Worm (Caenorhabditis elegans) whole organism, L2 larva: ENCODE results near the gene srt-13.
"Not testable (repeated sequence)": the region's sequence is repeated elsewhere in the genome, so short reads cannot be mapped to it uniquely, and the experiment has no call there.

Experiments used
- C34F6.9 ChIP-seq: fragments of 150-350 bp; optimal IDR thresholded peaks from 2 replicates; lab custom pipeline; 2014; ENCODE audit warnings: missing biosample characterization, missing genetic modification characterization
- F13H6.1 ChIP-seq: sonication (generic microtip); optimal IDR thresholded peaks from 2 replicates; lab custom pipeline; 2016; ENCODE audit warnings: missing genetic modification characterization, missing compliant biosample characterization
- R02D3.7 ChIP-seq: fragments of 150-350 bp; optimal IDR thresholded peaks from 2 replicates; lab custom pipeline; 2014; ENCODE audit warnings: missing biosample characterization, missing genetic modification characterization
- Y55F3AM.14 ChIP-seq: fragments of 200-800 bp; sonication (Bioruptor generic); optimal IDR thresholded peaks from 2 replicates; lab custom pipeline; 2018; ENCODE audit warnings: mild to moderate bottlenecking, missing genetic modification characterization, missing compliant biosample characterization
- ZK546.5 ChIP-seq: sonication (generic microtip); optimal IDR thresholded peaks from 2 replicates; lab custom pipeline; 2017; ENCODE audit warnings: missing biosample characterization, missing genetic modification characterization
- aly-2 ChIP-seq: fragments of 150-350 bp; optimal IDR thresholded peaks from 2 replicates; lab custom pipeline; 2014; ENCODE audit warnings: missing biosample characterization, missing genetic modification characterization
- ama-1 ChIP-seq: fragments of 150-350 bp; optimal IDR thresholded peaks from 2 replicates; lab custom pipeline; 2018; ENCODE audit warnings: inconsistent platforms
- crh-2 ChIP-seq: sonication (generic microtip); optimal IDR thresholded peaks from 2 replicates; lab custom pipeline; 2017; ENCODE audit warnings: missing biosample characterization, missing genetic modification characterization
- egl-27 ChIP-seq: sonication (generic microtip); optimal IDR thresholded peaks from 3 replicates; lab custom pipeline; 2017; ENCODE audit warnings: missing biosample characterization, missing genetic modification reagents, missing genetic modification characterization
- elt-1 ChIP-seq: fragments of 150-350 bp; optimal IDR thresholded peaks from 2 replicates; lab custom pipeline; 2014; ENCODE audit warnings: missing biosample characterization, missing genetic modification characterization
- elt-3 ChIP-seq: sonication (generic microtip); optimal IDR thresholded peaks from 2 replicates; lab custom pipeline; 2017; ENCODE audit warnings: missing biosample characterization, missing genetic modification characterization
- fos-1 ChIP-seq: fragments of 150-350 bp; optimal IDR thresholded peaks from 2 replicates; lab custom pipeline; 2014; ENCODE audit warnings: missing biosample characterization, missing genetic modification characterization
- gmeb-1 ChIP-seq: fragments of 150-350 bp; optimal IDR thresholded peaks from 2 replicates; lab custom pipeline; 2014; ENCODE audit warnings: missing biosample characterization, missing genetic modification characterization
- lin-11 ChIP-seq: fragments of 150-350 bp; sonication (generic microtip); optimal IDR thresholded peaks from 2 replicates; lab custom pipeline; 2014; ENCODE audit warnings: missing biosample characterization, missing genetic modification characterization, inconsistent platforms, mixed read lengths
- lin-39 ChIP-seq: fragments of 150-350 bp; optimal IDR thresholded peaks from 2 replicates; lab custom pipeline; 2014; ENCODE audit warnings: missing biosample characterization, missing genetic modification reagents, missing genetic modification characterization
- lsy-2 ChIP-seq, 2 experiments: fragments of 150-350 bp in 1 of 2; sonication (generic microtip) in 1 of 2; optimal IDR thresholded peaks; 2 replicates each; lab custom pipeline; 2014 to 2017; ENCODE audit warnings: missing biosample characterization in 2 of 2, missing genetic modification characterization in 2 of 2
- mab-5 ChIP-seq: fragments of 150-350 bp; optimal IDR thresholded peaks from 2 replicates; lab custom pipeline; 2014; ENCODE audit warnings: missing biosample characterization, missing genetic modification characterization
- nhr-12 ChIP-seq: fragments of 150-350 bp; optimal IDR thresholded peaks from 2 replicates; lab custom pipeline; 2014; ENCODE audit warnings: missing biosample characterization, missing genetic modification characterization
- nhr-129 ChIP-seq: fragments of 150-350 bp; optimal IDR thresholded peaks from 2 replicates; lab custom pipeline; 2014; ENCODE audit warnings: missing biosample characterization, missing genetic modification characterization
- nhr-21 ChIP-seq: fragments of 150-350 bp; optimal IDR thresholded peaks from 2 replicates; lab custom pipeline; 2014; ENCODE audit warnings: missing biosample characterization, missing genetic modification characterization
- nhr-6 ChIP-seq: fragments of 150-350 bp; optimal IDR thresholded peaks from 2 replicates; lab custom pipeline; 2014; ENCODE audit warnings: missing biosample characterization, missing genetic modification characterization
- nhr-77 ChIP-seq: fragments of 150-350 bp; optimal IDR thresholded peaks from 2 replicates; lab custom pipeline; 2014; ENCODE audit warnings: missing biosample characterization, missing genetic modification characterization
- peb-1 ChIP-seq: fragments of 150-350 bp; optimal IDR thresholded peaks from 2 replicates; lab custom pipeline; 2014; ENCODE audit warnings: missing biosample characterization, missing genetic modification characterization
- sem-4 ChIP-seq: fragments of 150-350 bp; optimal IDR thresholded peaks from 2 replicates; lab custom pipeline; 2014; ENCODE audit warnings: missing biosample characterization, missing genetic modification reagents, missing genetic modification characterization
- sma-3 ChIP-seq: sonication (generic microtip); optimal IDR thresholded peaks from 2 replicates; lab custom pipeline; 2016; ENCODE audit warnings: missing genetic modification reagents, missing genetic modification characterization, missing compliant biosample characterization
- unc-39 ChIP-seq: fragments of 150-350 bp; optimal IDR thresholded peaks from 2 replicates; lab custom pipeline; 2014; ENCODE audit warnings: missing biosample characterization, missing genetic modification characterization
- unc-55 ChIP-seq: fragments of 150-350 bp; sonication (generic microtip); optimal IDR thresholded peaks from 3 replicates; lab custom pipeline; 2014; ENCODE audit warnings: missing biosample characterization, missing genetic modification reagents, missing genetic modification characterization
- unc-62 ChIP-seq: fragments of 150-350 bp; optimal IDR thresholded peaks from 2 replicates; lab custom pipeline; 2014; ENCODE audit warnings: missing biosample characterization, missing genetic modification reagents, missing genetic modification characterization
- zag-1 ChIP-seq: fragments of 150-350 bp; optimal IDR thresholded peaks from 2 replicates; lab custom pipeline; 2014; ENCODE audit warnings: missing biosample characterization, missing genetic modification characterization
- ztf-1 ChIP-seq: fragments of 200-800 bp; sonication (Bioruptor generic); conservative IDR thresholded peaks from 2 replicates; pipeline ENCODE4 v1.3.6; 2022; ENCODE audit warnings: missing genetic modification characterization, missing compliant biosample characterization
- ztf-4 ChIP-seq: fragments of 150-350 bp; optimal IDR thresholded peaks from 2 replicates; lab custom pipeline; 2014; ENCODE audit warnings: missing biosample characterization, missing genetic modification characterization

srt-13 gene

ce11 chrV:4236118-4236517 is 13.8 kb downstream of the srt-13 start, which contains the start of gene nlp-13:
Gene nlp-13, plus strand, starts transcription at chrV:4236418.
- TF ChIP-seq C34F6.9, result no peak
- no peak for TF ChIP-seq unc-62 (GFP tag; lab: Kevin White, UChicago)
- no peak for TF ChIP-seq R02D3.7 (tag; lab: Kevin White, UChicago)
- TF ChIP-seq, all 48 proteins: peak for 0

DNA sequence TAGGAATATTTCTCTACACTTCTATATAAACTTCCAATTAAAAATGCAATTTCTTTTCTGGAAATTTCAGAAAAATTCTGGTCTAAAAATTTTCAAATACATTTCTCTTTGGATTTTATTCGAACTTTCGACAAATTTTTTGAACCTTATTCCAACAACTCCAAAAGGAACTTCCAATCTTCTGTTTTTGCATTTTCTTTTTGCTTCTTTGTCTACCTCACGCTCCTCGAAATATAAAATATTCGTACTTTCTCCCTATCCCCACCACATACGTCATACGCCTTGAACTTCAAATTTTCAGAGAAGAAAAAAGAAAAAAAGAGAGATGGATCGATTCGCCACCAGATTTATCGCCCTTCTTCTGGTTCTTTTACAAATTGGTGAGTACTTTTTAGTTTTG is 30.6 kb downstream of the srt-13 start, which contains the start of gene nlp-9:
TSS of gene nlp-9 (plus strand) at position 301 of the 400 bp plus-strand sequence.
- TF ChIP-seq zag-1 (no peak), ztf-1 (no peak)
- TF ChIP-seq, all 48 proteins: peak for 0

- TF ChIP-seq zag-1, result peak; percentile 3
- no peak for TF ChIP-seq lin-11 (tag; lab: Kevin White, UChicago)
- TF ChIP-seq nhr-6 (tag; lab: Kevin White, UChicago), result no peak
These were observed 31.7 kb downstream of the srt-13 start for ce11 chrV:4218268-4218667.

DNA sequence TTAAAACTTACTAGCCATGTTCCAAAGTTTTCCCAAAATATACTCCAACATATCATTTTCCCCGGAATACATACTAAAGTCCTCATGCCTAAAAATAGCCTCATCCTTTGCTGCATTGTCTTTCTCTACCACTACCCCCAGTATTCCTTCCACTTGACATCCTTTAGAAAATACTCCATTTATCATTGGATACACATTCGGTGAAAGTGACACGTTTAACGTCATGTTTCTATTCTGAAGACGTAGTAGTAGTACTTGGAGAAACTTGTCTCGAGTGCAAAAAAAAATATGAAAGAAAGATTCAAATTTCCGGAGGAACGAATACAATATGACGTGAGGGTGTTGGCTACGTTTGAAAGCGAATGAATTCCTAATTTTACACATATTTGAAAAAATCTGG is 33.0 kb downstream of the srt-13 start:
- peak; percentile 29 for TF ChIP-seq unc-55
- TF ChIP-seq crh-2 (tag; lab: Kevin White, UChicago), result no peak

- not testable (repeated sequence) for TF ChIP-seq mab-5, nhr-21, lin-39 (tag; lab: Kevin White, UChicago)
These were observed 34.1 kb downstream of the srt-13 start, which contains the start of gene H43I07.4 for ce11 chrV:4215856-4216255. Gene H43I07.4, plus strand, starts transcription at chrV:4216156.

DNA sequence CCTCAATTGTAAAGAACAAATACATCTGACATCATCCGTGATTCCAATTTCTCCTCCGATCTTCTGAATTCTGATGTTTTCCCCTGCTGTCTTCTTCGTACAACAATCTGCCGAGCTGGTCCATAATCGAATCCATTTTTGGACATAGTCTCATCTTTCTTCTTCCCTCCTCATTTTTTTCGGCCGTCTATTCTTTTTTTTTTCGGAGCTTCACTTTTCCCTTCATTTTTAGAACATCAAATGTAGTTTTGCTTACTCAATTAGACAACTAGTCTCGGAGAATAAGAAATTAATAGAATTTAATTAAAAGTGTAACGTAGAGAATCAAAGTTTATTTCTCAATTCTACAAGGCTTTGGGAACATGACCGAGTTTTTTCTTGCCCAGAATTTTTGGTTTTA is 38.4 kb downstream of the srt-13 start:
- TF ChIP-seq lsy-2 (tag; optimal IDR thresholded peaks at IDR 0.05; lab: Kevin White, UChicago), result peak in 1 of 2 experiments; percentile 1
- no peak for TF ChIP-seq gmeb-1 (tag; lab: Kevin White, UChicago)

ce11 chrV:4204421-4204820 is 45.5 kb downstream of the srt-13 start, which contains the start of gene H43I07.1:
Gene H43I07.1, plus strand, starts transcription at chrV:4204721.
- TF ChIP-seq ama-1 (lab: Kevin White, UChicago), result no peak
- no peak for TF ChIP-seq ZK546.5 (tag; lab: Kevin White, UChicago)
- no peak for TF ChIP-seq nhr-129 (tag; lab: Kevin White, UChicago)
- no peak for TF ChIP-seq fos-1 (tag; lab: Kevin White, UChicago)
- no peak for TF ChIP-seq mab-5 (tag; lab: Kevin White, UChicago)
- no peak for TF ChIP-seq gmeb-1 (tag; lab: Kevin White, UChicago)
- TF ChIP-seq lin-11 (tag; lab: Kevin White, UChicago), result no peak
- TF ChIP-seq nhr-12 (tag; lab: Kevin White, UChicago), result no peak
- no peak for TF ChIP-seq lsy-2 (tag; optimal IDR thresholded peaks at IDR 0.05; lab: Kevin White, UChicago)
- TF ChIP-seq elt-1, result no peak
- no peak for TF ChIP-seq aly-2
- no peak for TF ChIP-seq sem-4 (tag; lab: Kevin White, UChicago)
- no peak for TF ChIP-seq Y55F3AM.14 (GFP tag; lab: Kevin White, UChicago)
- TF ChIP-seq nhr-77 (tag; lab: Kevin White, UChicago), result no peak

- TF ChIP-seq nhr-6 (tag; lab: Kevin White, UChicago), result no peak
- TF ChIP-seq egl-27 (tag; lab: Kevin White, UChicago), result no peak
- no peak for TF ChIP-seq ztf-1
- TF ChIP-seq elt-3 (tag; lab: Kevin White, UChicago), result no peak
- TF ChIP-seq crh-2 (tag; lab: Kevin White, UChicago), result no peak
- no peak for TF ChIP-seq elt-1
- TF ChIP-seq peb-1, result no peak
- TF ChIP-seq ZK546.5 (tag; lab: Kevin White, UChicago), result no peak
- no peak for TF ChIP-seq aly-2
- no peak for TF ChIP-seq C34F6.9
- TF ChIP-seq unc-39 (tag; lab: Kevin White, UChicago), result no peak
- no peak for TF ChIP-seq ama-1 (lab: Kevin White, UChicago)
- TF ChIP-seq R02D3.7 (tag; lab: Kevin White, UChicago), result no peak
- no peak for TF ChIP-seq ztf-4 (tag; lab: Kevin White, UChicago)
- TF ChIP-seq sma-3 (GFP tag; lab: Kevin White, UChicago), result no peak
- TF ChIP-seq F13H6.1 (tag; lab: Kevin White, UChicago), result no peak
These were observed 50.8 kb downstream of the srt-13 start, which contains the start of gene rpac-40 for ce11 chrV:4199185-4199584. Gene rpac-40, plus strand, starts transcription at chrV:4199485.
